Fruit fly (Drosophila melanogaster): ENCODE measurements around the gene ZIPIC.

- TF ChIP-seq CG11902 (GFP tag; optimal IDR thresholded peaks at IDR 0.05) (no peak), Ets21C (GFP tag; optimal IDR thresholded peaks at IDR 0.05) (no peak), CG7368 (GFP tag; optimal IDR thresholded peaks at IDR 0.05) (no peak), Sox15 (GFP tag; optimal IDR thresholded peaks at IDR 0.05) (no peak)
Observed at dm6 chr3R:29993134-29993533, 43.5 kb downstream of the ZIPIC start, which contains the start of gene Acph-1.

All from whole organism, prepupa.